Worm (Caenorhabditis elegans): ENCODE measurements around the gene C27C12.3.
A peak's percentile ranks its signal among the peaks of the same experiment; 100 is the strongest.

C27C12.3 gene

ce11 chrX:14871780-14872179 is 6.1 kb upstream of the C27C12.3 start, which contains the start of gene F31F6.2:
Gene F31F6.2, minus strand, starts transcription at chrX:14871880.
- TF ChIP-seq ztf-11 (tag; optimal IDR thresholded peaks at IDR 0.05) (no peak), F10B5.3 (tag; optimal IDR thresholded peaks at IDR 0.05) (no peak), lin-1 (GFP tag; IDR thresholded peaks at IDR 0.05) (no peak), lin-13 (GFP tag; optimal IDR thresholded peaks at IDR 0.05) (no peak), hmg-1.1 (GFP tag; IDR thresholded peaks at IDR 0.05) (no peak), spr-3 (GFP tag; optimal IDR thresholded peaks at IDR 0.05) (no peak), nhr-48 (tag; optimal IDR thresholded peaks at IDR 0.05) (no peak), nhr-6 (tag; optimal IDR thresholded peaks at IDR 0.05) (no peak), tra-1 (GFP tag; IDR thresholded peaks at IDR 0.05) (no peak), R02D3.7 (tag; optimal IDR thresholded peaks at IDR 0.05) (no peak), dmd-9 (GFP tag; IDR thresholded peaks at IDR 0.05) (no peak), snpc-1.2 (GFP tag; IDR thresholded peaks at IDR 0.05) (no peak), unc-62 (GFP tag; optimal IDR thresholded peaks at IDR 0.05 in 1 of 2) (no peak), unc-62 (tag; optimal IDR thresholded peaks at IDR 0.05) (no peak), madf-9 (GFP tag; conservative IDR thresholded peaks at IDR 0.05) (no peak), ceh-82 (tag; optimal IDR thresholded peaks at IDR 0.05) (no peak), mxl-3 (GFP tag; optimal IDR thresholded peaks at IDR 0.05) (no peak), F49E8.2 (tag; optimal IDR thresholded peaks at IDR 0.05; ENCODE audit: borderline replicate concordance) (no peak), ceh-20 (GFP tag; IDR thresholded peaks at IDR 0.05) (no peak), nhr-111 (GFP tag; optimal IDR thresholded peaks at IDR 0.05) (no peak)

- TF ChIP-seq Y75B8A.6 (GFP tag; IDR thresholded peaks at IDR 0.05) (no peak), mxl-2 (GFP tag; conservative IDR thresholded peaks at IDR 0.05) (no peak), unc-62 (GFP tag; optimal IDR thresholded peaks at IDR 0.05 in 1 of 2) (no peak), unc-62 (tag; optimal IDR thresholded peaks at IDR 0.05) (no peak), mxl-3 (GFP tag; optimal IDR thresholded peaks at IDR 0.05) (no peak), Y48G9A.11 (GFP tag; IDR thresholded peaks at IDR 0.05) (no peak)
Observed at ce11 chrX:14868200-14868599, 2.6 kb upstream of the C27C12.3 start, which contains the start of gene F31F6.1. Gene F31F6.1, minus strand, starts transcription at chrX:14868300.

ce11 chrX:14861752-14862151 is 3.9 kb downstream of the C27C12.3 start, which contains the start of gene dmd-4:
Gene dmd-4, minus strand, starts transcription at chrX:14861852.
- TF ChIP-seq unc-62 (GFP tag; optimal IDR thresholded peaks at IDR 0.05 in 1 of 2) (peak in 1 of 2 experiments; percentile 14), unc-62 (tag; optimal IDR thresholded peaks at IDR 0.05) (no peak), ztf-11 (tag; optimal IDR thresholded peaks at IDR 0.05) (no peak), Y48G9A.11 (GFP tag; IDR thresholded peaks at IDR 0.05) (no peak), mdl-1 (tag; optimal IDR thresholded peaks at IDR 0.05) (no peak)

ce11 chrX:14853712-14854217 is 11.9 kb downstream of the C27C12.3 start, which contains the start of the genes C27C12.1 and C27C12.4:
Gene C27C12.1, minus strand, starts transcription at chrX:14853762.
Gene C27C12.4, plus strand, starts transcription at chrX:14854086.
- TF ChIP-seq madf-5 (GFP tag; IDR thresholded peaks at IDR 0.05) (no peak), tra-1 (GFP tag; IDR thresholded peaks at IDR 0.05) (no peak), F26F4.8 (GFP tag; conservative IDR thresholded peaks at IDR 0.05) (no peak), vab-7 (GFP tag; IDR thresholded peaks at IDR 0.05) (no peak), R02D3.7 (tag; optimal IDR thresholded peaks at IDR 0.05) (no peak), lin-13 (GFP tag; optimal IDR thresholded peaks at IDR 0.05) (peak; percentile 76), nhr-77 (tag; optimal IDR thresholded peaks at IDR 0.05) (peak; percentile 88), ztf-7 (tag; optimal IDR thresholded peaks at IDR 0.05) (peak; percentile 57), ZK546.5 (tag; optimal IDR thresholded peaks at IDR 0.05) (no peak), Y105C5A.15 (GFP tag; IDR thresholded peaks at IDR 0.05) (no peak), daf-16 (GFP tag; optimal IDR thresholded peaks at IDR 0.05) (peak; percentile 8 to 61), daf-16 (tag; optimal IDR thresholded peaks at IDR 0.05) (peak; percentile 94), tag-97 (GFP tag; IDR thresholded peaks at IDR 0.05) (no peak), sdz-12 (GFP tag; optimal IDR thresholded peaks at IDR 0.05) (no peak), snpc-4 (tag; optimal IDR thresholded peaks at IDR 0.05) (no peak), ceh-32 (tag; optimal IDR thresholded peaks at IDR 0.05; ENCODE audit: poor library complexity) (no peak), mes-2 (tag; optimal IDR thresholded peaks at IDR 0.05; ENCODE audit: poor library complexity, severe bottlenecking) (peak; percentile 94), lsy-2 (tag; optimal IDR thresholded peaks at IDR 0.05) (peak; percentile 10 to 88), mdl-1 (tag; optimal IDR thresholded peaks at IDR 0.05) (peak in 1 of 2 experiments; percentile 65), fos-1 (tag; optimal IDR thresholded peaks at IDR 0.05) (no peak), lim-7 (GFP tag; IDR thresholded peaks at IDR 0.05) (no peak), aha-1 (tag) (no peak), attf-4 (tag; optimal IDR thresholded peaks at IDR 0.05) (no peak), egl-43 (GFP tag; IDR thresholded peaks at IDR 0.05) (no peak), nhr-6 (tag; optimal IDR thresholded peaks at IDR 0.05) (peak; percentile 76), zfp-2 (tag; optimal IDR thresholded peaks at IDR 0.05) (no peak), unc-62 (GFP tag; optimal IDR thresholded peaks at IDR 0.05 in 1 of 2) (no peak), unc-62 (tag; optimal IDR thresholded peaks at IDR 0.05) (no peak)

All from whole organism, L4 larva.